Worm (Caenorhabditis elegans): ENCODE data around the gene ocam-1.

ce11 chrV:14134757-14135441 lies 32.6 kb downstream of the ocam-1 start:
- TF ChIP-seq egrh-3 (GFP tag; IDR thresholded peaks at IDR 0.05) (no peak), ama-1 (optimal IDR thresholded peaks at IDR 0.05) (no peak), ama-1 (GFP tag; optimal IDR thresholded peaks at IDR 0.05) (no peak), lin-26 (GFP tag; IDR thresholded peaks at IDR 0.05) (no peak), lin-54 (GFP tag; optimal IDR thresholded peaks at IDR 0.05) (no peak), hlh-12 (tag; optimal IDR thresholded peaks at IDR 0.05) (no peak), F23B12.7 (tag; optimal IDR thresholded peaks at IDR 0.05; ENCODE audit: insufficient read depth) (no peak), him-1 (tag; optimal IDR thresholded peaks at IDR 0.05) (no peak)

Measured in whole organism, young adult.